Worm (Caenorhabditis elegans) whole organism, young adult: ENCODE results near the gene C50B8.6.

Experiments used
- B0019.2 ChIP-seq: fragments of 200-800 bp; sonication (Bioruptor generic); conservative IDR thresholded peaks from 2 replicates; pipeline ENCODE4 v1.3.6; 2022; ENCODE audit warnings: missing genetic modification reagents, missing genetic modification characterization, missing compliant biosample characterization
- B0035.1 ChIP-seq: sonication (generic microtip); optimal IDR thresholded peaks from 2 replicates; lab custom pipeline; 2016; ENCODE audit warnings: missing genetic modification characterization, mild to moderate bottlenecking, missing compliant biosample characterization, missing genotype, missing genetic modification reagents
- C06A6.2 ChIP-seq: fragments of 200-800 bp; sonication (Bioruptor generic); conservative IDR thresholded peaks from 2 replicates; pipeline ENCODE4 v1.3.6; 2022; ENCODE audit warnings: missing genetic modification characterization, missing compliant biosample characterization
- C17E4.6 ChIP-seq: fragments of 200-800 bp; sonication (Bioruptor generic); IDR thresholded peaks from 2 replicates; pipeline ENCODE4 v1.3.6; 2022; ENCODE audit warnings: missing genetic modification reagents, missing genetic modification characterization, missing compliant biosample characterization
- F33H1.4 ChIP-seq: fragments of 200-800 bp; sonication (Bioruptor generic); IDR thresholded peaks from 2 replicates; pipeline ENCODE4 v1.3.6; 2022; ENCODE audit warnings: missing genetic modification reagents, missing genetic modification characterization, missing compliant biosample characterization
- F52B5.7 ChIP-seq: sonication (generic microtip); optimal IDR thresholded peaks from 2 replicates; lab custom pipeline; 2016; ENCODE audit warnings: mild to moderate bottlenecking, missing genetic modification characterization, missing compliant biosample characterization
- F57A8.1 ChIP-seq: fragments of 200-800 bp; sonication (Bioruptor generic); optimal IDR thresholded peaks from 2 replicates; lab custom pipeline; 2018; ENCODE audit warnings: mild to moderate bottlenecking, missing genetic modification characterization, moderate library complexity, missing compliant biosample characterization
- T26A5.8 ChIP-seq: sonication (generic microtip); optimal IDR thresholded peaks from 2 replicates; lab custom pipeline; 2016; ENCODE audit warnings: missing genetic modification characterization, missing compliant biosample characterization
- Y67H2A.10 ChIP-seq: fragments of 200-800 bp; sonication (Bioruptor generic); conservative IDR thresholded peaks from 2 replicates; pipeline ENCODE4 v1.3.6; 2022; ENCODE audit warnings: missing genetic modification reagents, missing genetic modification characterization, missing compliant biosample characterization
- aptf-2 ChIP-seq: fragments of 200-800 bp; sonication (Bioruptor generic); conservative IDR thresholded peaks from 2 replicates; pipeline ENCODE4 v1.3.6; 2022; ENCODE audit warnings: missing genetic modification reagents, missing genetic modification characterization, missing compliant biosample characterization
- aptf-3 ChIP-seq: fragments of 200-800 bp; sonication (Bioruptor generic); IDR thresholded peaks from 2 replicates; pipeline ENCODE4 v1.3.6; 2022; ENCODE audit warnings: missing genetic modification characterization, missing compliant biosample characterization
- athp-1 ChIP-seq: sonication (generic microtip); optimal IDR thresholded peaks from 2 replicates; lab custom pipeline; 2017; ENCODE audit warnings: mild to moderate bottlenecking, missing genetic modification characterization, missing compliant biosample characterization
- attf-3 ChIP-seq: fragments of 200-800 bp; sonication (Bioruptor generic); conservative IDR thresholded peaks from 2 replicates; pipeline ENCODE4 v1.3.6; 2022; ENCODE audit warnings: missing genetic modification reagents, missing genetic modification characterization, missing compliant biosample characterization
- bed-2 ChIP-seq: fragments of 200-800 bp; sonication (Bioruptor generic); IDR thresholded peaks from 2 replicates; pipeline ENCODE4 v1.3.6; 2022; ENCODE audit warnings: missing genetic modification reagents, missing genetic modification characterization, missing compliant biosample characterization
- cebp-1 ChIP-seq, 2 experiments: fragments of 200-800 bp in 1 of 2; sonication (Bioruptor generic) in 1 of 2; sonication (generic microtip) in 1 of 2; IDR thresholded peaks in 1 of 2; optimal IDR thresholded peaks in 1 of 2; 2 replicates each; pipeline versions ENCODE4 v1.3.6 to Lab custom; 2017 to 2022; ENCODE audit warnings: missing compliant biosample characterization in 2 of 2, missing genetic modification characterization in 2 of 2, mild to moderate bottlenecking in 1 of 2, missing genetic modification reagents in 1 of 2, moderate library complexity in 1 of 2
- cebp-2 ChIP-seq: fragments of 200-800 bp; sonication (Bioruptor generic); IDR thresholded peaks from 2 replicates; pipeline ENCODE4 v1.3.6; 2022; ENCODE audit warnings: missing genetic modification characterization, missing compliant biosample characterization
- chd-7 ChIP-seq: sonication (generic microtip); optimal IDR thresholded peaks from 2 replicates; lab custom pipeline; 2016; ENCODE audit warnings: mild to moderate bottlenecking, missing genetic modification characterization, moderate library complexity, missing compliant biosample characterization
- dpff-1 ChIP-seq: sonication (generic microtip); optimal IDR thresholded peaks from 2 replicates; lab custom pipeline; 2017; ENCODE audit warnings: mild to moderate bottlenecking, missing genetic modification characterization, missing compliant biosample characterization
- egl-18 ChIP-seq: fragments of 200-800 bp; sonication (Bioruptor generic); IDR thresholded peaks from 2 replicates; pipeline ENCODE4 v1.3.6; 2022; ENCODE audit warnings: missing genetic modification reagents, missing genetic modification characterization, missing compliant biosample characterization
- fkh-3 ChIP-seq: sonication (generic microtip); optimal IDR thresholded peaks from 2 replicates; lab custom pipeline; 2016; ENCODE audit warnings: mild to moderate bottlenecking, missing genetic modification characterization, missing compliant biosample characterization
- gei-17 ChIP-seq: fragments of 200-800 bp; sonication (Bioruptor generic); optimal IDR thresholded peaks from 2 replicates; lab custom pipeline; 2018; ENCODE audit warnings: mild to moderate bottlenecking, missing genetic modification characterization, missing compliant biosample characterization
- him-1 ChIP-seq: sonication (generic microtip); optimal IDR thresholded peaks from 2 replicates; lab custom pipeline; 2016; ENCODE audit warnings: missing genotype, missing genetic modification reagents, missing genetic modification characterization, missing compliant biosample characterization
- hlh-26 ChIP-seq: fragments of 200-800 bp; sonication (Bioruptor generic); conservative IDR thresholded peaks from 2 replicates; pipeline ENCODE4 v1.3.6; 2022; ENCODE audit warnings: missing genetic modification reagents, missing genetic modification characterization, missing compliant biosample characterization
- hrde-1 ChIP-seq: sonication (generic microtip); optimal IDR thresholded peaks from 2 replicates; lab custom pipeline; 2016; ENCODE audit warnings: missing genetic modification characterization, mild to moderate bottlenecking, missing compliant biosample characterization, moderate library complexity, missing genotype, missing genetic modification reagents, borderline replicate concordance
- let-526 ChIP-seq: fragments of 200-800 bp; sonication (Bioruptor generic); IDR thresholded peaks from 2 replicates; pipeline ENCODE4 v1.3.6; 2022; ENCODE audit warnings: missing genetic modification reagents, missing genetic modification characterization, missing compliant biosample characterization
- lin-26 ChIP-seq: fragments of 200-800 bp; sonication (Bioruptor generic); IDR thresholded peaks from 2 replicates; pipeline ENCODE4 v1.3.6; 2022; ENCODE audit warnings: missing genetic modification reagents, missing genetic modification characterization, missing compliant biosample characterization
- lin-40 ChIP-seq: sonication (generic microtip); optimal IDR thresholded peaks from 2 replicates; lab custom pipeline; 2016; ENCODE audit warnings: missing genetic modification characterization, mild to moderate bottlenecking, missing compliant biosample characterization, missing genotype, missing genetic modification reagents
- madf-3 ChIP-seq: fragments of 200-800 bp; sonication (Bioruptor generic); IDR thresholded peaks from 2 replicates; pipeline ENCODE4 v1.3.6; 2022; ENCODE audit warnings: missing genetic modification reagents, missing genetic modification characterization, missing compliant biosample characterization
- mcd-1 ChIP-seq: fragments of 200-800 bp; sonication (Bioruptor generic); IDR thresholded peaks from 2 replicates; pipeline ENCODE4 v1.3.6; 2022; ENCODE audit warnings: missing genetic modification reagents, missing genetic modification characterization, missing compliant biosample characterization
- mxl-1 ChIP-seq: sonication (generic microtip); optimal IDR thresholded peaks from 2 replicates; lab custom pipeline; 2016; ENCODE audit warnings: missing genetic modification characterization, missing compliant biosample characterization
- nfya-2 ChIP-seq: fragments of 200-800 bp; sonication (Bioruptor generic); IDR thresholded peaks from 2 replicates; pipeline ENCODE4 v1.3.6; 2022; ENCODE audit warnings: missing genetic modification reagents, missing genetic modification characterization, missing compliant biosample characterization
- pbrm-1 ChIP-seq: fragments of 200-800 bp; sonication (Bioruptor generic); IDR thresholded peaks from 2 replicates; pipeline ENCODE4 v1.3.6; 2022; ENCODE audit warnings: missing genetic modification reagents, missing genetic modification characterization, missing compliant biosample characterization
- repo-1 ChIP-seq: sonication (generic microtip); optimal IDR thresholded peaks from 2 replicates; lab custom pipeline; 2017; ENCODE audit warnings: mild to moderate bottlenecking, missing genetic modification characterization, missing compliant biosample characterization
- sdz-38 ChIP-seq: sonication (generic microtip); optimal IDR thresholded peaks from 2 replicates; lab custom pipeline; 2016; ENCODE audit warnings: missing genotype, missing genetic modification characterization, missing compliant biosample characterization
- tbp1 ChIP-seq: fragments of 200-800 bp; sonication (Bioruptor generic); optimal IDR thresholded peaks from 2 replicates; lab custom pipeline; 2018; ENCODE audit warnings: mild to moderate bottlenecking, missing genetic modification characterization, missing compliant biosample characterization
- tbx-9 ChIP-seq: sonication (generic microtip); optimal IDR thresholded peaks from 2 replicates; lab custom pipeline; 2016; ENCODE audit warnings: borderline replicate concordance, missing genetic modification characterization, inconsistent platforms, missing compliant biosample characterization
- tlf-1 ChIP-seq: fragments of 200-800 bp; sonication (Bioruptor generic); optimal IDR thresholded peaks from 2 replicates; lab custom pipeline; 2018; ENCODE audit warnings: mild to moderate bottlenecking, missing genetic modification characterization, missing compliant biosample characterization
- unc-62 ChIP-seq: fragments of 150-350 bp; optimal IDR thresholded peaks from 2 replicates; lab custom pipeline; 2014; ENCODE audit warnings: missing biosample characterization, missing genetic modification reagents, missing genetic modification characterization
- ztf-3 ChIP-seq: fragments of 200-800 bp; sonication (Bioruptor generic); optimal IDR thresholded peaks from 2 replicates; lab custom pipeline; 2018; ENCODE audit warnings: mild to moderate bottlenecking, missing genetic modification characterization, missing compliant biosample characterization
- ztf-6 ChIP-seq: fragments of 200-800 bp; sonication (Bioruptor generic); IDR thresholded peaks from 2 replicates; pipeline ENCODE4 v1.3.6; 2022; ENCODE audit warnings: missing genetic modification reagents, missing genetic modification characterization, missing compliant biosample characterization

The C50B8.6 gene

DNA sequence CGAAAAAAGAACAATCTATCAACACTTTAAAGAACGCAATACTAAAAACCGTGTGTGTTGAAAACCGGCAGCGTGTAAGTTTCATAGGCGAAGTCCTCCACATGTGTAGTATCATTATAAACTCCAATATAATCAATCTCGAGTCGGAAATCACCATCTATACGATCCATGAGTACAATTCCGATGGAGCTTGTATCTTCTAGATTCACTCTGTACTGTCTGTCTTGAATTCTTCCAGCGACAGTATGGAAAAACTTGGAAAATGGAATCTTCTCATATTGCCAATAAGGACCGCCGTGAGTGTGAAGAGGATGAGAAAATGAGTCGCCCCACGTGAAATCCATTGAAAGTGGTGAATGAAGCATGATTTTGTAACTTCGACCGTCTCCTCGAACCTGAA, 11.8 kb upstream of the C50B8.6 start (continued):
- TF ChIP-seq tbp1 (GFP tag; lab: Kevin White, UChicago) (peak; percentile 5), ztf-6 (GFP tag; lab: Robert Waterston, UW) (no peak), tbx-9 (tag; lab: Kevin White, UChicago) (no peak), hlh-26 (GFP tag; lab: Robert Waterston, UW) (no peak), mxl-1 (tag; lab: Kevin White, UChicago) (no peak), Y67H2A.10 (GFP tag; lab: Robert Waterston, UW) (no peak), B0019.2 (no peak), hrde-1 (tag; lab: Kevin White, UChicago) (peak; percentile 0), aptf-3 (no peak), T26A5.8 (tag; lab: Kevin White, UChicago) (peak; percentile 70), cebp-2 (GFP tag; lab: Robert Waterston, UW) (peak; percentile 43; the same call in 1 of the 2 replicates), cebp-1 (GFP tag; IDR thresholded peaks at IDR 0.05; lab: Robert Waterston, UW) (no peak), cebp-1 (tag; optimal IDR thresholded peaks at IDR 0.05; lab: Kevin White, UChicago) (peak; percentile 47), mcd-1 (peak; percentile 72), B0035.1 (tag; lab: Kevin White, UChicago) (peak; percentile 6), athp-1 (tag; lab: Kevin White, UChicago) (peak; percentile 19), lin-26 (GFP tag; lab: Robert Waterston, UW) (no peak), let-526 (GFP tag; lab: Robert Waterston, UW) (0 out of 2 replicates have a peak, but pooled peaks have one; percentile 11), him-1 (tag; lab: Kevin White, UChicago) (no peak), chd-7 (tag; lab: Kevin White, UChicago) (peak; percentile 65), tlf-1 (GFP tag; lab: Kevin White, UChicago) (peak; percentile 83), nfya-2 (GFP tag; lab: Robert Waterston, UW) (no peak), aptf-2 (GFP tag; lab: Robert Waterston, UW) (no peak), C06A6.2 (GFP tag; lab: Robert Waterston, UW) (peak; percentile 53), madf-3 (GFP tag; lab: Robert Waterston, UW) (peak; percentile 74; the same call in 1 of the 2 replicates), lin-40 (tag; lab: Kevin White, UChicago) (peak; percentile 59), F33H1.4 (GFP tag; lab: Robert Waterston, UW) (no peak), pbrm-1 (GFP tag; lab: Robert Waterston, UW) (no peak), bed-2 (GFP tag; lab: Robert Waterston, UW) (no peak), fkh-3 (tag; lab: Kevin White, UChicago) (no peak), repo-1 (tag; lab: Kevin White, UChicago) (peak; percentile 77), C17E4.6 (GFP tag; lab: Robert Waterston, UW) (no peak), egl-18 (GFP tag; lab: Robert Waterston, UW) (no peak), sdz-38 (tag; lab: Kevin White, UChicago) (no peak), attf-3 (no peak), F52B5.7 (tag; lab: Kevin White, UChicago) (peak; percentile 76), unc-62 (no peak), F57A8.1 (GFP tag; lab: Kevin White, UChicago) (no peak), ztf-3 (GFP tag; lab: Kevin White, UChicago) (peak; percentile 71), gei-17 (GFP tag; lab: Kevin White, UChicago) (no peak), dpff-1 (tag; lab: Kevin White, UChicago) (peak; percentile 67)
